Worm (Caenorhabditis elegans): Measurements from ENCODE around the gene sptl-1.

DNA sequence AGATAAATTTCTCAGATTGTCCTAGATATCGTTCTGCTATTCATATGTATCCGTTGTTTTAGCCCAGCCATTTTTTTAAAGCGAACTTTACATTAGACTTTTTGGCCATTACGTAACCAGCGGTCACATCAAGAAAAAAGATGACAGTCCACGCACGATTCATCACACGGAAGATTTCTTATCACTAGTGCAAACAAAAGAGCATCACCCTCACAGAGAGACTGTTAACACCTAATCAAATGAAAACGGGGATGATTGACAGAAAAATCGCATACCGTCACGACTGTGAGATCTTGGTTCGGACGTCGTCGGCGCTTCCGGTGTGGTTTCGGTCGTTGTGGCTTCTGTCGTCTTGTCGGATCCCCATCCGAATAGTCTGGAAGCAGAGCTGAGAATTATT lies 25.2 kb downstream of the sptl-1 start:
- TF ChIP-seq ztf-29 (GFP tag; IDR thresholded peaks at IDR 0.05), result no peak
- no peak for TF ChIP-seq flt-1 (GFP tag; IDR thresholded peaks at IDR 0.05)
- TF ChIP-seq tab-1 (GFP tag; IDR thresholded peaks at IDR 0.05), result no peak
- TF ChIP-seq T22C8.4 (GFP tag; IDR thresholded peaks at IDR 0.05), result no peak

All from whole organism, midembryonic.